Worm (Caenorhabditis elegans): ENCODE measurements around the gene spp-13.

- TF ChIP-seq him-1 (tag; optimal IDR thresholded peaks at IDR 0.05): no peak
- TF ChIP-seq sdz-38 (tag; optimal IDR thresholded peaks at IDR 0.05): no peak
- TF ChIP-seq F33H1.4 (GFP tag; IDR thresholded peaks at IDR 0.05): no peak
- no peak for TF ChIP-seq ama-1 (optimal IDR thresholded peaks at IDR 0.05)
- no peak for TF ChIP-seq ama-1 (GFP tag; optimal IDR thresholded peaks at IDR 0.05)
- no peak for TF ChIP-seq ztf-6 (GFP tag; IDR thresholded peaks at IDR 0.05)
- TF ChIP-seq ztf-26 (tag; optimal IDR thresholded peaks at IDR 0.05): no peak
- no peak for TF ChIP-seq F55B11.4 (tag; optimal IDR thresholded peaks at IDR 0.05; ENCODE audit: borderline replicate concordance, insufficient read depth)
- TF ChIP-seq ZK185.1 (tag; optimal IDR thresholded peaks at IDR 0.05; ENCODE audit: poor library complexity, severe bottlenecking): no peak
- TF ChIP-seq lag-1 (GFP tag; IDR thresholded peaks at IDR 0.05): no peak
- no peak for TF ChIP-seq lin-54 (GFP tag; optimal IDR thresholded peaks at IDR 0.05)
- TF ChIP-seq F22D6.2 (tag; optimal IDR thresholded peaks at IDR 0.05): no peak
- no peak for TF ChIP-seq ccch-3 (GFP tag; optimal IDR thresholded peaks at IDR 0.05)
- no peak for TF ChIP-seq nhr-27 (tag; optimal IDR thresholded peaks at IDR 0.05)
Observed at ce11 chrX:8416819-8417218, 1.5 kb downstream of the spp-13 start, which contains the start of gene ced-8.
